Worm (Caenorhabditis elegans) whole organism, L4 larva: Measurements from ENCODE around the gene msp-59.

Experiments used
- F10B5.3 ChIP-seq: sonication (generic microtip); optimal IDR thresholded peaks from 2 replicates; lab custom pipeline; 2016; ENCODE audit warnings: mild to moderate bottlenecking, missing genetic modification characterization, missing compliant biosample characterization
- Y105C5A.15 ChIP-seq: fragments of 200-800 bp; sonication (Bioruptor generic); IDR thresholded peaks from 2 replicates; pipeline ENCODE4 v1.3.6; 2022; ENCODE audit warnings: missing genetic modification characterization, missing compliant biosample characterization
- Y75B8A.6 ChIP-seq: fragments of 200-800 bp; sonication (Bioruptor generic); IDR thresholded peaks from 2 replicates; pipeline ENCODE4 v1.3.6; 2022; ENCODE audit warnings: missing genetic modification reagents, missing genetic modification characterization, missing compliant biosample characterization
- aly-2 ChIP-seq: sonication (generic microtip); optimal IDR thresholded peaks from 2 replicates; lab custom pipeline; 2018; ENCODE audit warnings: missing biosample characterization, missing genetic modification characterization
- ama-1 ChIP-seq: fragments of 150-350 bp; optimal IDR thresholded peaks from 2 replicates; lab custom pipeline; 2014; ENCODE audit warnings: inconsistent platforms, mixed read lengths
- ceh-20 ChIP-seq: fragments of 200-800 bp; sonication (Bioruptor generic); IDR thresholded peaks from 2 replicates; pipeline ENCODE4 v1.3.6; 2022; ENCODE audit warnings: missing genetic modification reagents, missing genetic modification characterization, missing compliant biosample characterization
- ceh-82 ChIP-seq: sonication (generic microtip); optimal IDR thresholded peaks from 2 replicates; lab custom pipeline; 2017; ENCODE audit warnings: missing biosample characterization, missing genetic modification characterization
- ces-1 ChIP-seq: fragments of 150-350 bp; sonication (generic microtip); optimal IDR thresholded peaks from 4 replicates; lab custom pipeline; 2014; ENCODE audit warnings: missing biosample characterization, missing genetic modification reagents, missing genetic modification characterization
- cey-2 ChIP-seq: sonication (generic microtip); optimal IDR thresholded peaks from 3 replicates; lab custom pipeline; 2017; ENCODE audit warnings: missing genetic modification characterization, mild to moderate bottlenecking, missing compliant biosample characterization, antibody characterized with exemption, borderline replicate concordance; ENCODE audit not compliant: insufficient read depth
- daf-12 ChIP-seq: fragments of 150-350 bp; optimal IDR thresholded peaks from 2 replicates; lab custom pipeline; 2014; ENCODE audit warnings: missing biosample characterization, missing genetic modification reagents, missing genetic modification characterization
- dmd-9 ChIP-seq: fragments of 200-800 bp; sonication (Bioruptor generic); IDR thresholded peaks from 2 replicates; pipeline ENCODE4 v1.3.6; 2022; ENCODE audit warnings: missing genetic modification reagents, missing genetic modification characterization, missing compliant biosample characterization
- dve-1 ChIP-seq: sonication (generic microtip); optimal IDR thresholded peaks from 2 replicates; lab custom pipeline; 2017; ENCODE audit warnings: antibody characterized with exemption, mild to moderate bottlenecking, missing genetic modification characterization, missing compliant biosample characterization; ENCODE audit not compliant: insufficient read depth
- egl-27 ChIP-seq: sonication (generic microtip); optimal IDR thresholded peaks from 3 replicates; lab custom pipeline; 2017; ENCODE audit warnings: missing biosample characterization, missing genetic modification reagents, missing genetic modification characterization
- fkh-10 ChIP-seq: fragments of 150-350 bp; optimal IDR thresholded peaks from 2 replicates; lab custom pipeline; 2014; ENCODE audit warnings: missing biosample characterization, missing genetic modification reagents, missing genetic modification characterization
- gei-8 ChIP-seq: fragments of 200-800 bp; sonication (Bioruptor generic); optimal IDR thresholded peaks from 2 replicates; lab custom pipeline; 2018; ENCODE audit warnings: mild to moderate bottlenecking, missing genetic modification characterization, missing compliant biosample characterization
- hif-1 ChIP-seq, 2 experiments: sonication (generic microtip); optimal IDR thresholded peaks; 2 replicates each; lab custom pipeline; 2016 to 2017; ENCODE audit warnings: missing compliant biosample characterization in 2 of 2, missing genetic modification characterization in 2 of 2, missing genetic modification reagents in 2 of 2, missing genotype in 2 of 2, mild to moderate bottlenecking in 1 of 2
- lin-15B ChIP-seq: fragments of 150-350 bp; sonication (generic microtip); optimal IDR thresholded peaks from 3 replicates; lab custom pipeline; 2014; ENCODE audit warnings: missing biosample characterization, missing genetic modification characterization
- lin-29 ChIP-seq: fragments of 200-800 bp; sonication (Bioruptor generic); IDR thresholded peaks from 2 replicates; pipeline ENCODE4 v1.3.6; 2022; ENCODE audit warnings: missing genetic modification reagents, missing genetic modification characterization, missing compliant biosample characterization
- lir-3 ChIP-seq: sonication (generic microtip); optimal IDR thresholded peaks from 2 replicates; lab custom pipeline; 2016; ENCODE audit warnings: mild to moderate bottlenecking, missing genetic modification characterization, missing compliant biosample characterization
- madf-5 ChIP-seq, 2 experiments: fragments of 200-800 bp; sonication (Bioruptor generic); IDR thresholded peaks; 2 replicates each; pipeline ENCODE4 v1.3.6; 2022; ENCODE audit warnings: missing compliant biosample characterization in 2 of 2, missing genetic modification characterization in 2 of 2
- mes-2 ChIP-seq: sonication (generic microtip); optimal IDR thresholded peaks from 2 replicates; lab custom pipeline; 2016; ENCODE audit warnings: missing genotype, mild to moderate bottlenecking, missing genetic modification characterization, missing compliant biosample characterization; ENCODE audit not compliant: poor library complexity, severe bottlenecking
- mxl-2 ChIP-seq: fragments of 200-800 bp; sonication (Bioruptor generic); conservative IDR thresholded peaks from 2 replicates; pipeline ENCODE4 v1.3.6; 2022; ENCODE audit warnings: missing genetic modification reagents, missing genetic modification characterization, missing compliant biosample characterization
- nhr-102 ChIP-seq: sonication (generic microtip); optimal IDR thresholded peaks from 2 replicates; lab custom pipeline; 2016; ENCODE audit warnings: mild to moderate bottlenecking, missing genetic modification characterization, moderate library complexity, missing compliant biosample characterization
- nhr-111 ChIP-seq: fragments of 200-800 bp; sonication (Bioruptor generic); optimal IDR thresholded peaks from 2 replicates; lab custom pipeline; 2018; ENCODE audit warnings: mild to moderate bottlenecking, missing genetic modification characterization, missing compliant biosample characterization
- nhr-28 ChIP-seq: fragments of 150-350 bp; optimal IDR thresholded peaks from 2 replicates; lab custom pipeline; 2014; ENCODE audit warnings: missing biosample characterization, missing genetic modification characterization
- nhr-42 ChIP-seq: fragments of 200-800 bp; sonication (Bioruptor generic); IDR thresholded peaks from 2 replicates; pipeline ENCODE4 v1.3.6; 2022; ENCODE audit warnings: missing genetic modification characterization, missing compliant biosample characterization
- nhr-76 ChIP-seq: fragments of 150-350 bp; optimal IDR thresholded peaks from 2 replicates; lab custom pipeline; 2014; ENCODE audit warnings: missing biosample characterization, missing genetic modification characterization
- nhr-77 ChIP-seq: fragments of 150-350 bp; optimal IDR thresholded peaks from 2 replicates; lab custom pipeline; 2014; ENCODE audit warnings: missing biosample characterization, missing genetic modification characterization
- pqm-1 ChIP-seq: sonication (generic microtip); optimal IDR thresholded peaks from 2 replicates; lab custom pipeline; 2017; ENCODE audit warnings: missing biosample characterization, missing genetic modification characterization
- saeg-2 ChIP-seq: fragments of 200-800 bp; sonication (Bioruptor generic); IDR thresholded peaks from 2 replicates; pipeline ENCODE4 v1.3.6; 2022; ENCODE audit warnings: missing genetic modification reagents, missing genetic modification characterization, missing compliant biosample characterization
- sdz-12 ChIP-seq: fragments of 200-800 bp; sonication (Bioruptor generic); optimal IDR thresholded peaks from 2 replicates; lab custom pipeline; 2018; ENCODE audit warnings: mild to moderate bottlenecking, missing genetic modification characterization, missing compliant biosample characterization
- skn-1 ChIP-seq: fragments of 150-350 bp; optimal IDR thresholded peaks from 2 replicates; lab custom pipeline; 2014; ENCODE audit warnings: missing biosample characterization, missing genetic modification characterization
- unc-130 ChIP-seq: sonication (generic microtip); optimal IDR thresholded peaks from 2 replicates; lab custom pipeline; 2016; ENCODE audit warnings: missing genetic modification reagents, missing genetic modification characterization, missing compliant biosample characterization
- unc-62 ChIP-seq, 3 experiments: fragments of 150-350 bp in 1 of 3; sonication (generic microtip); optimal IDR thresholded peaks in 2 of 3; peaks in 1 of 3; 1 replicate in 1 of 3; 2 replicates in 2 of 3; lab custom pipeline; 2014 to 2017; ENCODE audit warnings: missing biosample characterization in 3 of 3, missing genetic modification characterization in 3 of 3, missing genetic modification reagents in 3 of 3, missing genotype in 1 of 3
- zag-1 ChIP-seq: fragments of 150-350 bp; optimal IDR thresholded peaks from 2 replicates; lab custom pipeline; 2014; ENCODE audit warnings: missing biosample characterization, missing genetic modification characterization
- zfp-2 ChIP-seq: sonication (generic microtip); optimal IDR thresholded peaks from 2 replicates; lab custom pipeline; 2016; ENCODE audit warnings: mild to moderate bottlenecking, missing genetic modification characterization, missing compliant biosample characterization
- zfp-3 ChIP-seq: fragments of 200-800 bp; sonication (Bioruptor generic); conservative IDR thresholded peaks from 2 replicates; pipeline ENCODE4 v1.3.6; 2022; ENCODE audit warnings: missing genetic modification reagents, missing genetic modification characterization, missing compliant biosample characterization
- ztf-7 ChIP-seq: fragments of 150-350 bp; optimal IDR thresholded peaks from 2 replicates; lab custom pipeline; 2014; ENCODE audit warnings: missing biosample characterization, missing genetic modification characterization

Gene msp-59

DNA sequence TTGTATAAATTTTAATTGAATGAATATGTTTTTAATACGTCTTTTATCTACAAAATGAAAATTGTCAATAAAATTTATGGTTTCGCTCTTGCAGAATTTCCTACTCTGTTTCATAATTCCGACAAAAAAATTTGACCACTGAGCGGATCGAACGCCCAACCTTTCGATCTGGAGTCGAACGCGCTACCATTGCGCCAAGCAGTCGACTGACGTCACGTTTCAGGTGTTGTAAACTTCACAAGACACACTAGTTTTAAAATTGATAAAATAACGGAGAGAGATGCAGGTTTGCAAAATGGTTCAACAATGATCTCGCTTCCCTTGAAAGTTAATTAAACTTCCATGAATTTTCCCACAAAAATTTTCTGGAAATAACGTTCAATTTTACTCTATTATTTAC lies 31.3 kb upstream of the msp-59 start (continued):
- TF ChIP-seq madf-5 (GFP tag; IDR thresholded peaks at IDR 0.05; lab: Robert Waterston, UW), result no peak
- TF ChIP-seq zag-1 (tag; lab: Kevin White, UChicago), result no peak
- TF ChIP-seq lin-15B (tag; lab: Kevin White, UChicago), result no peak
- no peak for TF ChIP-seq nhr-111 (GFP tag; lab: Kevin White, UChicago)
- no peak for TF ChIP-seq Y105C5A.15 (GFP tag; lab: Robert Waterston, UW)
- TF ChIP-seq Y75B8A.6 (GFP tag; lab: Robert Waterston, UW), result 0 out of 2 replicates have a peak, but pooled peaks have one; percentile 48
- no peak for TF ChIP-seq ceh-82 (tag; lab: Kevin White, UChicago)
- no peak for TF ChIP-seq nhr-42
- no peak for TF ChIP-seq mes-2 (tag; lab: Kevin White, UChicago)
- no peak for TF ChIP-seq saeg-2 (GFP tag; lab: Robert Waterston, UW)
- TF ChIP-seq pqm-1, result no peak
- TF ChIP-seq unc-130 (GFP tag; lab: Kevin White, UChicago), result no peak
- TF ChIP-seq daf-12 (tag; lab: Kevin White, UChicago), result no peak
- TF ChIP-seq zfp-3, result no peak
- no peak for TF ChIP-seq hif-1 (tag; optimal IDR thresholded peaks at IDR 0.05; lab: Kevin White, UChicago)
- TF ChIP-seq nhr-102 (tag; lab: Kevin White, UChicago), result peak; percentile 4
- TF ChIP-seq lin-29 (GFP tag; lab: Robert Waterston, UW), result no peak
- no peak for TF ChIP-seq ztf-7 (tag; lab: Kevin White, UChicago)
- no peak for TF ChIP-seq mxl-2 (GFP tag; lab: Robert Waterston, UW)
- TF ChIP-seq nhr-77 (tag; lab: Kevin White, UChicago), result no peak
- no peak for TF ChIP-seq dmd-9 (GFP tag; lab: Robert Waterston, UW)
- TF ChIP-seq lir-3 (tag; lab: Kevin White, UChicago), result no peak
- TF ChIP-seq dve-1 (tag; lab: Kevin White, UChicago), result peak; percentile 63
- no peak for TF ChIP-seq ama-1 (lab: Kevin White, UChicago)
- no peak for TF ChIP-seq aly-2 (tag; lab: Kevin White, UChicago)
- no peak for TF ChIP-seq skn-1 (tag; lab: Kevin White, UChicago)
- TF ChIP-seq gei-8 (GFP tag; lab: Kevin White, UChicago), result no peak
- no peak for TF ChIP-seq sdz-12 (GFP tag; lab: Kevin White, UChicago)
- TF ChIP-seq egl-27 (tag; lab: Kevin White, UChicago), result no peak
- TF ChIP-seq zfp-2, result no peak
- no peak for TF ChIP-seq ceh-20 (GFP tag; lab: Robert Waterston, UW)
- TF ChIP-seq fkh-10, result no peak
- no peak for TF ChIP-seq cey-2 (tag; lab: Kevin White, UChicago)
- TF ChIP-seq nhr-76 (tag; lab: Kevin White, UChicago), result no peak

DNA sequence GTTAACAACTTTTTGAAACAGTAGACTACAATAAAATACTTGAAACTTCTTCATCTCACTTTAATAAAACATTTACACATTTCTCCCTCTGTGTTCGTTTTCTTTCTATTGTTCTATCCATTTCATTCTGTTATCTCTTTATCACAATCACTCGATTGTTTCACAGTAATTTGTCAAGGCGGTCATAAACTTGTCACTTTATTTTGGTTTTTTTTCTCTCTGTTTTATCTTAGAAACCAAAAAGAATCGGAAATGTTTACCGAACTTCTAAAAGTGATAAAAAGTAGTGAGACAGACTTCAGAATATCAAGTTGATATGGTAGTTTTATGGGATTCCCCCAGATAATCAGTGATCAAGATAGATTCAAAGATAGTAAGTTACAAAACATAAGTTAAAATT lies 26.3 kb upstream of the msp-59 start, which contains the start of gene Y4C6B.2:
Gene Y4C6B.2, plus strand, starts transcription at position 320 of the 400 bp plus-strand sequence.
- peak; percentile 33 for TF ChIP-seq nhr-28 (tag; lab: Kevin White, UChicago)
- no peak for TF ChIP-seq F10B5.3
- TF ChIP-seq nhr-111 (GFP tag; lab: Kevin White, UChicago), result no peak
- no peak for TF ChIP-seq gei-8 (GFP tag; lab: Kevin White, UChicago)
- peak; percentile 12 for TF ChIP-seq dve-1 (tag; lab: Kevin White, UChicago)
- no peak for TF ChIP-seq ces-1 (GFP tag; lab: Kevin White, UChicago)
- TF ChIP-seq unc-62 (GFP tag; optimal IDR thresholded peaks at IDR 0.05 in 1 of 2; lab: Kevin White, UChicago), result peak in 1 of 2 experiments; percentile 13
- no peak for TF ChIP-seq unc-62 (tag; optimal IDR thresholded peaks at IDR 0.05; lab: Kevin White, UChicago)
- TF ChIP-seq dmd-9 (GFP tag; lab: Robert Waterston, UW), result no peak
